Fruit fly (Drosophila melanogaster) whole organism, embryonic: ENCODE measurements around the gene RhoGAP18B.

ENCODE experiments used
- B-H1 ChIP-seq: fragments of 200-800 bp; sonication (Bioruptor generic); IDR thresholded peaks from 3 replicates; pipeline ENCODE4 v1.3.6; 2022; ENCODE audit warnings: missing biosample characterization, missing genetic modification characterization
- Bgb ChIP-seq: fragments of 200-800 bp; sonication (Bioruptor generic); IDR thresholded peaks from 2 replicates; pipeline ENCODE4 v1.3.6; 2022; ENCODE audit warnings: missing biosample characterization, missing genetic modification characterization; ENCODE audit not compliant: partially characterized antibody
- CG1024 ChIP-seq: fragments of 200-800 bp; sonication (Bioruptor generic); IDR thresholded peaks from 2 replicates; pipeline ENCODE4 v1.3.6; 2022; ENCODE audit warnings: missing biosample characterization, missing genetic modification characterization
- CG10959 ChIP-seq: fragments of 200-800 bp; sonication (Bioruptor generic); IDR thresholded peaks from 2 replicates; pipeline ENCODE4 v1.3.6; 2022; ENCODE audit warnings: missing biosample characterization, missing genetic modification characterization
- CG12104 ChIP-seq: fragments of 200-800 bp; sonication (Bioruptor generic); optimal IDR thresholded peaks from 3 replicates; lab custom pipeline; 2016; ENCODE audit warnings: missing biosample characterization, missing genetic modification characterization
- CG12236 ChIP-seq: fragments of 200-800 bp; sonication (Bioruptor generic); optimal IDR thresholded peaks from 2 replicates; lab custom pipeline; 2016; ENCODE audit warnings: missing biosample characterization, missing genetic modification characterization
- CG14710 ChIP-seq: fragments of 200-800 bp; sonication (Bioruptor generic); optimal IDR thresholded peaks from 3 replicates; lab custom pipeline; 2019; ENCODE audit warnings: missing biosample characterization, mild to moderate bottlenecking, missing genetic modification characterization, moderate library complexity
- CG15479 ChIP-seq: fragments of 200-800 bp; sonication (Bioruptor generic); optimal IDR thresholded peaks from 3 replicates; lab custom pipeline; 2019; ENCODE audit warnings: missing biosample characterization, mild to moderate bottlenecking, missing genetic modification characterization, moderate library complexity
- CG1602 ChIP-seq: fragments of 200-800 bp; sonication (Bioruptor generic); optimal IDR thresholded peaks from 3 replicates; lab custom pipeline; 2016; ENCODE audit warnings: missing biosample characterization, missing genetic modification characterization
- CG16815 ChIP-seq: fragments of 200-800 bp; sonication (Bioruptor generic); optimal IDR thresholded peaks from 3 replicates; lab custom pipeline; 2017; ENCODE audit warnings: missing biosample characterization, mild to moderate bottlenecking, missing genetic modification characterization
- CG1832 ChIP-seq: fragments of 200-800 bp; sonication (Bioruptor generic); optimal IDR thresholded peaks from 2 replicates; lab custom pipeline; 2017; ENCODE audit warnings: missing biosample characterization, mild to moderate bottlenecking, missing genetic modification characterization, inconsistent platforms
- CG2199 ChIP-seq: fragments of 200-800 bp; sonication (Bioruptor generic); IDR thresholded peaks from 3 replicates; pipeline ENCODE4 v1.3.6; 2022; ENCODE audit warnings: missing biosample characterization, missing genetic modification characterization
- CG2875 ChIP-seq: fragments of 200-800 bp; sonication (Bioruptor generic); optimal IDR thresholded peaks from 2 replicates; lab custom pipeline; 2017; ENCODE audit warnings: missing biosample characterization, mild to moderate bottlenecking, missing genetic modification characterization, missing genetic modification reagents
- CG3407 ChIP-seq: fragments of 200-800 bp; sonication (Bioruptor generic); optimal IDR thresholded peaks from 2 replicates; lab custom pipeline; 2018; ENCODE audit warnings: missing biosample characterization, mild to moderate bottlenecking, missing genetic modification characterization
- CG3847 ChIP-seq: fragments of 200-800 bp; sonication (Bioruptor generic); IDR thresholded peaks from 2 replicates; pipeline ENCODE4 v1.3.6; 2022; ENCODE audit warnings: missing biosample characterization, missing genetic modification characterization
- CG43689 ChIP-seq: fragments of 200-800 bp; sonication (Bioruptor generic); IDR thresholded peaks from 2 replicates; pipeline ENCODE4 v1.3.6; 2022; ENCODE audit warnings: missing biosample characterization, missing genetic modification characterization
- CG4730 ChIP-seq: fragments of 200-800 bp; sonication (Bioruptor generic); IDR thresholded peaks from 2 replicates; pipeline ENCODE4 v1.3.6; 2022; ENCODE audit warnings: missing biosample characterization, missing genetic modification characterization
- CG6765 ChIP-seq: fragments of 200-800 bp; sonication (Bioruptor generic); optimal IDR thresholded peaks from 3 replicates; lab custom pipeline; 2017; ENCODE audit warnings: missing biosample characterization, mild to moderate bottlenecking, missing genetic modification characterization
- CG6854 ChIP-seq: fragments of 200-800 bp; sonication (Bioruptor generic); optimal IDR thresholded peaks from 3 replicates; lab custom pipeline; 2017; ENCODE audit warnings: missing biosample characterization, mild to moderate bottlenecking, missing genetic modification characterization
- CG7928 ChIP-seq: fragments of 200-800 bp; sonication (Bioruptor generic); optimal IDR thresholded peaks from 2 replicates; lab custom pipeline; 2017; ENCODE audit warnings: missing biosample characterization, mild to moderate bottlenecking, missing genetic modification characterization
- CG8281 ChIP-seq: fragments of 200-800 bp; sonication (Bioruptor generic); optimal IDR thresholded peaks from 2 replicates; lab custom pipeline; 2018; ENCODE audit warnings: missing biosample characterization, mild to moderate bottlenecking, missing genetic modification characterization, moderate library complexity
- CG9437 ChIP-seq: fragments of 200-800 bp; sonication (Bioruptor generic); optimal IDR thresholded peaks from 2 replicates; lab custom pipeline; 2018; ENCODE audit warnings: missing biosample characterization, mild to moderate bottlenecking, missing genetic modification characterization
- Dad ChIP-seq: fragments of 200-800 bp; sonication (Bioruptor generic); optimal IDR thresholded peaks from 3 replicates; lab custom pipeline; 2016; ENCODE audit warnings: missing biosample characterization, missing genetic modification characterization
- Dp ChIP-seq: fragments of 200-800 bp; sonication (Bioruptor generic); optimal IDR thresholded peaks from 2 replicates; lab custom pipeline; 2018; ENCODE audit warnings: missing biosample characterization, mild to moderate bottlenecking, missing genetic modification characterization, moderate library complexity
- Fer3 ChIP-seq: fragments of 200-800 bp; sonication (Bioruptor generic); optimal IDR thresholded peaks from 2 replicates; lab custom pipeline; 2018; ENCODE audit warnings: missing biosample characterization, mild to moderate bottlenecking, missing genetic modification characterization, moderate library complexity
- HLH4C ChIP-seq: fragments of 200-800 bp; sonication (Bioruptor generic); IDR thresholded peaks from 3 replicates; pipeline ENCODE4 v1.3.6; 2022; ENCODE audit warnings: missing biosample characterization, missing genetic modification characterization; ENCODE audit not compliant: partially characterized antibody
- Hey ChIP-seq: fragments of 200-800 bp; sonication (Bioruptor generic); optimal IDR thresholded peaks from 3 replicates; lab custom pipeline; 2018; ENCODE audit warnings: missing biosample characterization, mild to moderate bottlenecking, missing genetic modification characterization
- HmgD ChIP-seq: fragments of 200-800 bp; sonication (Bioruptor generic); optimal IDR thresholded peaks from 3 replicates; lab custom pipeline; 2016; ENCODE audit warnings: missing biosample characterization, missing genetic modification characterization
- Hr39 ChIP-seq: fragments of >200 bp; optimal IDR thresholded peaks from 2 replicates; lab custom pipeline; 2017
- Hr78 ChIP-seq, 2 experiments: fragments of 200-800 bp in 1 of 2; fragments of >200 bp in 1 of 2; sonication (Bioruptor generic) in 1 of 2; optimal IDR thresholded peaks; 2 replicates each; lab custom pipeline; 2017 to 2019; ENCODE audit warnings: missing biosample characterization in 2 of 2, missing genetic modification characterization in 2 of 2, mild to moderate bottlenecking in 1 of 2, moderate library complexity in 1 of 2
- Nf-YC ChIP-seq: fragments of 200-800 bp; optimal IDR thresholded peaks from 3 replicates; lab custom pipeline; 2019; ENCODE audit warnings: missing biosample characterization, mild to moderate bottlenecking, missing genetic modification characterization, moderate library complexity
- Pdp1 ChIP-seq, 2 experiments: fragments of 200-800 bp; sonication (Bioruptor generic); optimal IDR thresholded peaks; 3 replicates each; lab custom pipeline; 2016; ENCODE audit warnings: missing biosample characterization in 2 of 2, missing genetic modification characterization in 2 of 2, mild to moderate bottlenecking in 1 of 2, moderate library complexity in 1 of 2
- Rfx ChIP-seq: fragments of 200-800 bp; sonication (Bioruptor generic); IDR thresholded peaks from 2 replicates; pipeline ENCODE4 v1.3.6; 2022; ENCODE audit warnings: missing biosample characterization, missing genetic modification characterization
- Sin3A ChIP-seq: fragments of >200 bp; optimal IDR thresholded peaks from 2 replicates; lab custom pipeline; 2018
- Sox100B ChIP-seq: fragments of 200-800 bp; sonication (Bioruptor generic); optimal IDR thresholded peaks from 3 replicates; lab custom pipeline; 2018; ENCODE audit warnings: missing biosample characterization, mild to moderate bottlenecking, missing genetic modification characterization
- croc ChIP-seq: fragments of 200-800 bp; sonication (Bioruptor generic); conservative IDR thresholded peaks from 3 replicates; pipeline ENCODE4 v1.3.6; 2022; ENCODE audit warnings: missing biosample characterization, missing genetic modification characterization
- disco-r ChIP-seq: fragments of 200-800 bp; sonication (Bioruptor generic); optimal IDR thresholded peaks from 2 replicates; lab custom pipeline; 2016; ENCODE audit warnings: missing biosample characterization, missing genetic modification characterization
- esg ChIP-seq: fragments of 200-800 bp; sonication (Bioruptor generic); conservative IDR thresholded peaks from 2 replicates; pipeline ENCODE4 v1.3.6; 2022; ENCODE audit warnings: missing biosample characterization, missing genetic modification characterization
- fd96Cb ChIP-seq: fragments of 200-800 bp; sonication (Bioruptor generic); optimal IDR thresholded peaks from 2 replicates; lab custom pipeline; 2018; ENCODE audit warnings: missing biosample characterization, mild to moderate bottlenecking, missing genetic modification characterization, moderate library complexity
- fru ChIP-seq: fragments of >200 bp; optimal IDR thresholded peaks from 2 replicates; lab custom pipeline; 2017
- fu2 ChIP-seq: fragments of 200-800 bp; sonication (Bioruptor generic); optimal IDR thresholded peaks from 2 replicates; lab custom pipeline; 2016; ENCODE audit warnings: missing biosample characterization, missing genetic modification characterization
- gt ChIP-seq: fragments of 200-800 bp; sonication (Bioruptor generic); IDR thresholded peaks from 2 replicates; pipeline ENCODE4 v1.3.6; 2022; ENCODE audit warnings: missing biosample characterization, missing genetic modification characterization
- hb ChIP-seq: fragments of 200-800 bp; sonication (Bioruptor generic); IDR thresholded peaks from 3 replicates; pipeline ENCODE4 v1.3.6; 2022; ENCODE audit warnings: missing biosample characterization, missing genetic modification characterization; ENCODE audit not compliant: partially characterized antibody
- lbe ChIP-seq: fragments of 200-800 bp; sonication (Bioruptor generic); optimal IDR thresholded peaks from 2 replicates; lab custom pipeline; 2016; ENCODE audit warnings: missing biosample characterization, mild to moderate bottlenecking, missing genetic modification characterization
- onecut ChIP-seq: fragments of 200-800 bp; sonication (Bioruptor generic); IDR thresholded peaks from 2 replicates; pipeline ENCODE4 v1.3.6; 2022; ENCODE audit warnings: missing biosample characterization, missing genetic modification characterization
- org-1 ChIP-seq: fragments of 200-800 bp; sonication (Bioruptor generic); optimal IDR thresholded peaks from 2 replicates; lab custom pipeline; 2017; ENCODE audit warnings: missing biosample characterization, missing genetic modification characterization
- peb ChIP-seq: fragments of 200-800 bp; sonication (Bioruptor generic); IDR thresholded peaks from 2 replicates; pipeline ENCODE4 v1.3.6; 2022; ENCODE audit warnings: missing biosample characterization, missing genetic modification characterization
- pfk ChIP-seq: fragments of 200-800 bp; sonication (Bioruptor generic); optimal IDR thresholded peaks from 2 replicates; lab custom pipeline; 2018; ENCODE audit warnings: missing biosample characterization, mild to moderate bottlenecking, missing genetic modification characterization, moderate library complexity
- pzg ChIP-seq: fragments of 200-800 bp; sonication (Bioruptor generic); optimal IDR thresholded peaks from 3 replicates; lab custom pipeline; 2018; ENCODE audit warnings: missing biosample characterization, mild to moderate bottlenecking, missing genetic modification characterization, moderate library complexity
- ranshi ChIP-seq: fragments of 200-800 bp; sonication (Bioruptor generic); IDR thresholded peaks from 2 replicates; pipeline ENCODE4 v1.3.6; 2022; ENCODE audit warnings: missing biosample characterization, missing genetic modification characterization
- sima ChIP-seq: fragments of 200-800 bp; sonication (Bioruptor generic); optimal IDR thresholded peaks from 2 replicates; lab custom pipeline; 2016; ENCODE audit warnings: missing biosample characterization, missing genetic modification characterization
- trem ChIP-seq: fragments of 200-800 bp; optimal IDR thresholded peaks from 3 replicates; lab custom pipeline; 2019; ENCODE audit warnings: missing biosample characterization, mild to moderate bottlenecking, missing genetic modification characterization, moderate library complexity
- unpg ChIP-seq: fragments of 200-800 bp; sonication (Bioruptor generic); optimal IDR thresholded peaks from 3 replicates; lab custom pipeline; 2018; ENCODE audit warnings: missing biosample characterization, mild to moderate bottlenecking, missing genetic modification characterization, moderate library complexity

The RhoGAP18B gene

DNA sequence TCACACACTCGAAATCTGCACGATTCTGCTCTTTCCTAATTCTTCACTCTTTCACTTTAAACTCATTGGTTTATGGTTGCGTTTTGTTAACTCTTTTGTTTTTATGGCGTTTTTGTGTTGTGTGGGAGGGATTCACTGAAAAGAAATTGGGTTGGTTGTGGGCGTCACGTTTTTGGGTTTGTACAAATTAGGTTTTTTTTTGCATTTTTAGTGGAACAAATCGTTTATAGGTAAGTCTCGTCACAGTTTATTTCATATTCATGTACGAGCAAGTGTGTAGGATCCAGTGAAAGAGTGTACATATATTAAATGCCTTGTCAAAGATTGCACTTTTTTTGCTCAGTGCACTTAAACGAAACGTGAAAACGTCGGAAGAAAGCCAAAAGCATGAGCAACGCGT, 2.2 kb downstream of the RhoGAP18B start:
- TF ChIP-seq CG9437 (GFP tag; lab: Kevin White, UChicago) (no peak), Hr39 (lab: Kevin White, UChicago) (no peak), Dad (GFP tag; lab: Kevin White, UChicago) (no peak), pfk (GFP tag; lab: Kevin White, UChicago) (no peak), CG10959 (GFP tag; lab: Robert Waterston, UW) (no peak), CG4730 (GFP tag; lab: Robert Waterston, UW) (no peak), ranshi (GFP tag; lab: Robert Waterston, UW) (no peak), lbe (GFP tag; lab: Kevin White, UChicago) (peak; percentile 36), Nf-YC (no peak), sima (GFP tag; lab: Kevin White, UChicago) (no peak), Pdp1 (GFP tag; optimal IDR thresholded peaks at IDR 0.05; lab: Kevin White, UChicago) (peak in 1 of 2 experiments; percentile 5), CG8281 (tag; lab: Kevin White, UChicago) (no peak), fd96Cb (tag; lab: Kevin White, UChicago) (no peak), Fer3 (tag; lab: Kevin White, UChicago) (no peak), Sox100B (GFP tag; lab: Kevin White, UChicago) (peak; percentile 20), Sin3A (lab: Kevin White, UChicago) (no peak), Hey (tag; lab: Kevin White, UChicago) (no peak), CG12236 (GFP tag; lab: Kevin White, UChicago) (peak; percentile 21), CG14710 (no peak), hb (GFP tag; lab: Robert Waterston, UW) (no peak), Rfx (GFP tag; lab: Robert Waterston, UW) (no peak), CG7928 (GFP tag; lab: Kevin White, UChicago) (no peak), gt (GFP tag; lab: Robert Waterston, UW) (no peak), CG6854 (GFP tag; lab: Kevin White, UChicago) (peak; percentile 0), Dp (GFP tag; lab: Kevin White, UChicago) (no peak), fu2 (GFP tag; lab: Kevin White, UChicago) (no peak), CG12104 (GFP tag; lab: Kevin White, UChicago) (no peak), onecut (GFP tag; lab: Robert Waterston, UW) (no peak), esg (no peak), CG1832 (GFP tag; lab: Kevin White, UChicago) (no peak), CG2875 (GFP tag; lab: Kevin White, UChicago) (no peak), CG15479 (GFP tag; lab: Kevin White, UChicago) (no peak), CG1024 (GFP tag; lab: Robert Waterston, UW) (no peak), CG6765 (GFP tag; lab: Kevin White, UChicago) (no peak), Hr78 (GFP tag; optimal IDR thresholded peaks at IDR 0.05; lab: Kevin White, UChicago) (no peak), CG3407 (no peak), Bgb (GFP tag; lab: Robert Waterston, UW) (no peak), croc (GFP tag; lab: Robert Waterston, UW) (no peak), pzg (GFP tag; lab: Kevin White, UChicago) (no peak), HLH4C (GFP tag; lab: Robert Waterston, UW) (no peak), B-H1 (no peak), org-1 (no peak), trem (tag; lab: Kevin White, UChicago) (no peak), CG2199 (GFP tag; lab: Robert Waterston, UW) (no peak), CG43689 (no peak), disco-r (GFP tag; lab: Kevin White, UChicago) (no peak), HmgD (GFP tag; lab: Kevin White, UChicago) (no peak), unpg (GFP tag; lab: Kevin White, UChicago) (peak; percentile 23), peb (GFP tag; lab: Robert Waterston, UW) (no peak), CG16815 (no peak), CG1602 (no peak), fru (no peak), CG3847 (no peak)
